Worm (Caenorhabditis elegans) whole organism, early embryonic: ENCODE measurements around the gene T20D4.15.

ENCODE experiments used
- B0310.2 ChIP-seq: sonication (generic microtip); optimal IDR thresholded peaks from 2 replicates; lab custom pipeline; 2016; ENCODE audit warnings: mild to moderate bottlenecking, missing genetic modification characterization, missing compliant biosample characterization
- F13C5.2 ChIP-seq: sonication (generic microtip); optimal IDR thresholded peaks from 2 replicates; lab custom pipeline; 2017; ENCODE audit warnings: mild to moderate bottlenecking, missing genetic modification characterization, inconsistent platforms, missing compliant biosample characterization
- aly-1 ChIP-seq: sonication (generic microtip); optimal IDR thresholded peaks from 2 replicates; lab custom pipeline; 2016; ENCODE audit warnings: missing genetic modification characterization, missing compliant biosample characterization
- ama-1 ChIP-seq: fragments of 150-350 bp; optimal IDR thresholded peaks from 2 replicates; lab custom pipeline; 2014
- ceh-13 ChIP-seq: fragments of 200-800 bp; sonication (Bioruptor generic); optimal IDR thresholded peaks from 2 replicates; lab custom pipeline; 2018; ENCODE audit warnings: mild to moderate bottlenecking, missing genetic modification characterization, missing compliant biosample characterization
- ceh-36 ChIP-seq: sonication (generic microtip); optimal IDR thresholded peaks from 2 replicates; lab custom pipeline; 2016; ENCODE audit warnings: missing genetic modification characterization, inconsistent platforms, missing compliant biosample characterization
- ets-7 ChIP-seq: sonication (generic microtip); optimal IDR thresholded peaks from 2 replicates; lab custom pipeline; 2016; ENCODE audit warnings: missing genotype, missing genetic modification characterization, missing compliant biosample characterization
- flt-1 ChIP-seq: fragments of 200-800 bp; sonication (Bioruptor generic); IDR thresholded peaks from 2 replicates; pipeline ENCODE4 v1.3.6; 2022; ENCODE audit warnings: missing genetic modification characterization, missing compliant biosample characterization
- hmbx-1 ChIP-seq: sonication (generic microtip); optimal IDR thresholded peaks from 2 replicates; lab custom pipeline; 2016; ENCODE audit warnings: mild to moderate bottlenecking, missing genetic modification characterization, missing compliant biosample characterization
- hmg-4 ChIP-seq: fragments of 200-800 bp; sonication (Bioruptor generic); optimal IDR thresholded peaks from 2 replicates; lab custom pipeline; 2018; ENCODE audit warnings: mild to moderate bottlenecking, missing genetic modification characterization, missing compliant biosample characterization
- hnd-1 ChIP-seq: sonication (generic microtip); optimal IDR thresholded peaks from 2 replicates; lab custom pipeline; 2016; ENCODE audit warnings: missing genetic modification characterization, missing compliant biosample characterization
- pes-1 ChIP-seq: fragments of 200-800 bp; sonication (Bioruptor generic); IDR thresholded peaks from 2 replicates; pipeline ENCODE4 v1.3.6; 2022; ENCODE audit warnings: missing genetic modification reagents, missing genetic modification characterization, missing compliant biosample characterization
- scrt-1 ChIP-seq: fragments of 200-800 bp; sonication (Bioruptor generic); IDR thresholded peaks from 2 replicates; pipeline ENCODE4 v1.3.6; 2022; ENCODE audit warnings: missing genetic modification characterization, missing compliant biosample characterization
- sea-1 ChIP-seq: fragments of 200-800 bp; sonication (Bioruptor generic); conservative IDR thresholded peaks from 2 replicates; pipeline ENCODE4 v1.3.6; 2022; ENCODE audit warnings: missing genetic modification characterization, missing compliant biosample characterization
- tbx-11 ChIP-seq: fragments of 200-800 bp; sonication (Bioruptor generic); IDR thresholded peaks from 2 replicates; pipeline ENCODE4 v1.3.6; 2022; ENCODE audit warnings: missing genetic modification characterization, missing compliant biosample characterization
- tbx-37 ChIP-seq: fragments of 200-800 bp; sonication (Bioruptor generic); conservative IDR thresholded peaks from 2 replicates; pipeline ENCODE4 v1.3.6; 2022; ENCODE audit warnings: missing genetic modification reagents, missing genetic modification characterization, missing compliant biosample characterization
- tra-4 ChIP-seq: sonication (generic microtip); optimal IDR thresholded peaks from 2 replicates; lab custom pipeline; 2017; ENCODE audit warnings: missing genetic modification characterization, missing compliant biosample characterization

Gene T20D4.15

ce11 chrV:3394694-3395240 is at the start of gene T20D4.15:
Gene T20D4.15, minus strand, starts transcription at chrV:3394744.
- no peak for TF ChIP-seq tbx-11 (GFP tag; lab: Robert Waterston, UW)
- no peak for TF ChIP-seq B0310.2 (tag; lab: Kevin White, UChicago)
- TF ChIP-seq hmg-4 (GFP tag; lab: Kevin White, UChicago), result no peak

ce11 chrV:3442609-3443008 is 48.1 kb upstream of the T20D4.15 start:
- TF ChIP-seq F13C5.2 (tag; lab: Kevin White, UChicago), result no peak
- TF ChIP-seq pes-1 (GFP tag; lab: Robert Waterston, UW), result no peak
- no peak for TF ChIP-seq aly-1 (tag; lab: Kevin White, UChicago)
- TF ChIP-seq ets-7 (tag; lab: Kevin White, UChicago), result no peak
- TF ChIP-seq ceh-13, result no peak
- TF ChIP-seq hmbx-1, result no peak
- TF ChIP-seq tbx-37 (GFP tag; lab: Robert Waterston, UW), result no peak
- TF ChIP-seq tbx-11 (GFP tag; lab: Robert Waterston, UW), result no peak
- TF ChIP-seq ceh-36 (tag; lab: Kevin White, UChicago), result no peak
- TF ChIP-seq sea-1 (GFP tag; lab: Robert Waterston, UW), result no peak
- no peak for TF ChIP-seq flt-1 (GFP tag; lab: Robert Waterston, UW)
- no peak for TF ChIP-seq hmg-4 (GFP tag; lab: Kevin White, UChicago)
- no peak for TF ChIP-seq ama-1 (lab: Kevin White, UChicago)

- TF ChIP-seq flt-1 (GFP tag; lab: Robert Waterston, UW) (no peak), hnd-1 (no peak), hmbx-1 (no peak), F13C5.2 (tag; lab: Kevin White, UChicago) (no peak), sea-1 (GFP tag; lab: Robert Waterston, UW) (no peak), B0310.2 (tag; lab: Kevin White, UChicago) (no peak), hmg-4 (GFP tag; lab: Kevin White, UChicago) (no peak)
Observed at ce11 chrV:3431535-3431990, 37.0 kb upstream of the T20D4.15 start, which contains the start of the genes T20D4.19 and srj-9. Gene T20D4.19, minus strand, starts transcription at chrV:3431635. Gene srj-9, plus strand, starts transcription at chrV:3431940.

- no peak for TF ChIP-seq ama-1 (lab: Kevin White, UChicago)
- no peak for TF ChIP-seq hmg-4 (GFP tag; lab: Kevin White, UChicago)
- TF ChIP-seq ets-7 (tag; lab: Kevin White, UChicago), result no peak
- no peak for TF ChIP-seq pes-1 (GFP tag; lab: Robert Waterston, UW)
- no peak for TF ChIP-seq ceh-36 (tag; lab: Kevin White, UChicago)
- no peak for TF ChIP-seq scrt-1 (GFP tag; lab: Robert Waterston, UW)
- TF ChIP-seq hmbx-1, result no peak
- no peak for TF ChIP-seq ceh-13
- no peak for TF ChIP-seq tbx-11 (GFP tag; lab: Robert Waterston, UW)
- no peak for TF ChIP-seq B0310.2 (tag; lab: Kevin White, UChicago)
- TF ChIP-seq tbx-37 (GFP tag; lab: Robert Waterston, UW), result no peak
- no peak for TF ChIP-seq F13C5.2 (tag; lab: Kevin White, UChicago)
- TF ChIP-seq aly-1 (tag; lab: Kevin White, UChicago), result no peak
Observed at ce11 chrV:3428697-3429096, 34.2 kb upstream of the T20D4.15 start, which contains the start of gene srab-20. Gene srab-20, plus strand, starts transcription at chrV:3428997.

- TF ChIP-seq hmg-4 (GFP tag; lab: Kevin White, UChicago) (no peak), tbx-37 (GFP tag; lab: Robert Waterston, UW) (no peak), hmbx-1 (no peak), B0310.2 (tag; lab: Kevin White, UChicago) (no peak), ceh-36 (tag; lab: Kevin White, UChicago) (no peak), pes-1 (GFP tag; lab: Robert Waterston, UW) (no peak), F13C5.2 (tag; lab: Kevin White, UChicago) (no peak), sea-1 (GFP tag; lab: Robert Waterston, UW) (no peak), flt-1 (GFP tag; lab: Robert Waterston, UW) (no peak), hnd-1 (no peak), ama-1 (lab: Kevin White, UChicago) (no peak), ets-7 (tag; lab: Kevin White, UChicago) (no peak), tbx-11 (GFP tag; lab: Robert Waterston, UW) (no peak), scrt-1 (GFP tag; lab: Robert Waterston, UW) (no peak), aly-1 (tag; lab: Kevin White, UChicago) (no peak)
Observed at ce11 chrV:3426076-3426475, 31.5 kb upstream of the T20D4.15 start, which contains the start of gene srab-22. Gene srab-22, plus strand, starts transcription at chrV:3426376.

ce11 chrV:3424341-3424740 is 29.8 kb upstream of the T20D4.15 start, which contains the start of gene srab-21:
Gene srab-21, minus strand, starts transcription at chrV:3424441.
- TF ChIP-seq tbx-11 (GFP tag; lab: Robert Waterston, UW) (no peak), hmg-4 (GFP tag; lab: Kevin White, UChicago) (no peak), tbx-37 (GFP tag; lab: Robert Waterston, UW) (no peak), ceh-13 (no peak), ceh-36 (tag; lab: Kevin White, UChicago) (no peak), pes-1 (GFP tag; lab: Robert Waterston, UW) (no peak), F13C5.2 (tag; lab: Kevin White, UChicago) (no peak), hmbx-1 (no peak), B0310.2 (tag; lab: Kevin White, UChicago) (no peak), tra-4 (no peak), scrt-1 (GFP tag; lab: Robert Waterston, UW) (no peak), flt-1 (GFP tag; lab: Robert Waterston, UW) (no peak), sea-1 (GFP tag; lab: Robert Waterston, UW) (no peak), ets-7 (tag; lab: Kevin White, UChicago) (no peak), aly-1 (tag; lab: Kevin White, UChicago) (no peak), ama-1 (lab: Kevin White, UChicago) (no peak), hnd-1 (no peak)

ce11 chrV:3417928-3418327 is 23.4 kb upstream of the T20D4.15 start, which contains the start of gene T20D4.3:
Gene T20D4.3, plus strand, starts transcription at chrV:3418228.
- TF ChIP-seq ama-1 (lab: Kevin White, UChicago) (no peak), tra-4 (no peak), aly-1 (tag; lab: Kevin White, UChicago) (no peak), F13C5.2 (tag; lab: Kevin White, UChicago) (no peak), hnd-1 (no peak), ceh-36 (tag; lab: Kevin White, UChicago) (no peak), pes-1 (GFP tag; lab: Robert Waterston, UW) (no peak), sea-1 (GFP tag; lab: Robert Waterston, UW) (no peak), hmg-4 (GFP tag; lab: Kevin White, UChicago) (no peak), ets-7 (tag; lab: Kevin White, UChicago) (no peak), ceh-13 (no peak), tbx-11 (GFP tag; lab: Robert Waterston, UW) (no peak), flt-1 (GFP tag; lab: Robert Waterston, UW) (no peak)
